Fruit fly (Drosophila melanogaster): ENCODE results near the gene CG13318.

CG13318 gene

DNA sequence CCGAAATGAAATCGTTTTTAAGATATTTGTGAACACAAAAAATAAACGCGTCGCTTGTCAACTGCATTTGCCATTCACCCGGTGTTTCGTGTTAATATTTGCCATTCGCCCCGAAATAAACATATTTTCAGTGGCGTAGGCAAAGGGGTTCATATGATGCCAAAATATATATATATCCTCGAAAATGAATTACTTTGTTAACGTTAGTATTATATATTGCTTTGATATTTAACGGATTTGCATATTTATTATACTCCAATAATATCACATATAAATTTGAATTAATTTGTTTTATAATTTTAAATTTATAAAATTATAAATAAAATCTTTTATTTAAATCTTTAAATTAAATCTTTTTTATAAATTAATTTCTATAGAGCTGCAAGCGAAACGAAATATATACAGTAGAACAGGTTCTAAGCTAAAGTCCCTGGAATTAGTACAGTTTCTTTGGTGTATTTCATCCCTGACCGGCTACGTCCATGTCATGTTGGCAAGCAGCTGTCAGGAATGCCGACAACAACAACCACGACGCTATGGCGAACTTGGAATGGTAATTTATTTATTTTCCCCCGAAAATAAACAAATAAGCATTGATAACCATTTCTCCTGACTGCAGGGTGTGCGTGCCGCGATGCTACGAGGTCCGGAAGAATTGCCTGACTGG, 40.8 kb downstream of the CG13318 start, which contains the start of the genes M1BP and CG8202 (continued):
- TF ChIP-seq CG30020 (tag; optimal IDR thresholded peaks at IDR 0.05): peak; percentile 85
- TF ChIP-seq en (GFP tag; optimal IDR thresholded peaks at IDR 0.05): no peak
- no peak for TF ChIP-seq pb (GFP tag; optimal IDR thresholded peaks at IDR 0.05)
- peak; percentile 85 for TF ChIP-seq Fer2 (tag; optimal IDR thresholded peaks at IDR 0.05)
- no peak for TF ChIP-seq tna (GFP tag; IDR thresholded peaks at IDR 0.05; ENCODE audit: partially characterized antibody)
- TF ChIP-seq oc (tag; optimal IDR thresholded peaks at IDR 0.05): no peak
- TF ChIP-seq CG13123 (GFP tag; optimal IDR thresholded peaks at IDR 0.05): peak; percentile 73
- TF ChIP-seq CG13287 (GFP tag; IDR thresholded peaks at IDR 0.05; ENCODE audit: partially characterized antibody): no peak
- 0 out of 2 replicates have a peak, but pooled peaks have one; percentile 53 for TF ChIP-seq CG32772 (GFP tag; IDR thresholded peaks at IDR 0.05)
- no peak for TF ChIP-seq sima (GFP tag; optimal IDR thresholded peaks at IDR 0.05)
- TF ChIP-seq Max (GFP tag; optimal IDR thresholded peaks at IDR 0.05): peak; percentile 74
- TF ChIP-seq CHES-1-like (GFP tag; optimal IDR thresholded peaks at IDR 0.05): peak; percentile 27
- no peak for TF ChIP-seq Hey (tag; optimal IDR thresholded peaks at IDR 0.05)
- TF ChIP-seq CG10431 (GFP tag; optimal IDR thresholded peaks at IDR 0.05): peak; percentile 80
- TF ChIP-seq CG2116 (GFP tag; optimal IDR thresholded peaks at IDR 0.05): peak; percentile 73
- TF ChIP-seq sna (GFP tag; IDR thresholded peaks at IDR 0.05; ENCODE audit: partially characterized antibody): no peak
- no peak for TF ChIP-seq CG12236 (GFP tag; optimal IDR thresholded peaks at IDR 0.05)
- peak; percentile 86 for TF ChIP-seq CG4820 (GFP tag; optimal IDR thresholded peaks at IDR 0.05)
- peak; percentile 93 for TF ChIP-seq CG9437 (GFP tag; optimal IDR thresholded peaks at IDR 0.05)
- peak; percentile 80 for TF ChIP-seq unpg (GFP tag; optimal IDR thresholded peaks at IDR 0.05)
- TF ChIP-seq CG12299 (tag; optimal IDR thresholded peaks at IDR 0.05): peak; percentile 78
- peak; percentile 53 for TF ChIP-seq wdn (GFP tag; IDR thresholded peaks at IDR 0.05)
- peak; percentile 85 for TF ChIP-seq YL-1 (GFP tag; optimal IDR thresholded peaks at IDR 0.05)
- TF ChIP-seq pita (GFP tag; optimal IDR thresholded peaks at IDR 0.05): no peak
- peak; percentile 94 for TF ChIP-seq phol (tag; optimal IDR thresholded peaks at IDR 0.05)
- peak; percentile 56 for TF ChIP-seq CrebB (tag; optimal IDR thresholded peaks at IDR 0.05)
- peak; percentile 71 for TF ChIP-seq Antp (GFP tag; optimal IDR thresholded peaks at IDR 0.05)
- peak in 1 of 3 experiments; percentile 96 for TF ChIP-seq lola (GFP tag; optimal IDR thresholded peaks at IDR 0.05)
- TF ChIP-seq NfI (GFP tag; optimal IDR thresholded peaks at IDR 0.05): peak; percentile 92
- TF ChIP-seq CG33213 (GFP tag; optimal IDR thresholded peaks at IDR 0.05): no peak
- TF ChIP-seq CG6765 (GFP tag; optimal IDR thresholded peaks at IDR 0.05): peak; percentile 87
- TF ChIP-seq chif (GFP tag; optimal IDR thresholded peaks at IDR 0.05): peak; percentile 8 to 67
- no peak for TF ChIP-seq CG13894 (tag; optimal IDR thresholded peaks at IDR 0.05)
- peak; percentile 56; the same call in 1 of the 2 replicates for TF ChIP-seq CG11085 (GFP tag; IDR thresholded peaks at IDR 0.05)
- TF ChIP-seq CG9876 (GFP tag; optimal IDR thresholded peaks at IDR 0.05): peak; percentile 44
- peak; percentile 55; the same call in 1 of the 2 replicates for TF ChIP-seq Ada2b (GFP tag; IDR thresholded peaks at IDR 0.05)
- no peak for TF ChIP-seq Neu2 (GFP tag; optimal IDR thresholded peaks at IDR 0.05; ENCODE audit: borderline replicate concordance)
- no peak for TF ChIP-seq Atf3 (GFP tag; optimal IDR thresholded peaks at IDR 0.05)
- TF ChIP-seq CG17361 (GFP tag; IDR thresholded peaks at IDR 0.05): peak; percentile 98
- peak; percentile 93 for TF ChIP-seq B-H2 (GFP tag; optimal IDR thresholded peaks at IDR 0.05)
- TF ChIP-seq CG10274 (GFP tag; optimal IDR thresholded peaks at IDR 0.05): no peak
- TF ChIP-seq CG7839 (tag; optimal IDR thresholded peaks at IDR 0.05): peak; percentile 94
- peak; percentile 53 for TF ChIP-seq CG12219 (GFP tag; optimal IDR thresholded peaks at IDR 0.05)
- TF ChIP-seq btn (GFP tag; optimal IDR thresholded peaks at IDR 0.05): no peak
- peak; percentile 70; the same call in 1 of the 2 replicates for TF ChIP-seq ttk (GFP tag; IDR thresholded peaks at IDR 0.05)
- peak; percentile 82 for TF ChIP-seq CG9932 (GFP tag; IDR thresholded peaks at IDR 0.05)
- TF ChIP-seq disco-r (GFP tag; optimal IDR thresholded peaks at IDR 0.05): no peak
- TF ChIP-seq H15 (GFP tag; IDR thresholded peaks at IDR 0.05): peak; percentile 59; the same call in 1 of the 3 replicates
- peak; percentile 36 for TF ChIP-seq CG7786 (GFP tag; optimal IDR thresholded peaks at IDR 0.05)

Measured in whole organism, embryonic.